Worm (Caenorhabditis elegans) whole organism, L1 larva: Measurements from ENCODE around the gene C06E1.11.

ENCODE experiments used
- jun-1 ChIP-seq: fragments of 150-350 bp; optimal IDR thresholded peaks from 2 replicates; lab custom pipeline; 2014; ENCODE audit warnings: missing biosample characterization, missing genetic modification reagents, missing genetic modification characterization
- lin-13 ChIP-seq: fragments of 150-350 bp; optimal IDR thresholded peaks from 2 replicates; lab custom pipeline; 2014; ENCODE audit warnings: missing biosample characterization, missing genetic modification reagents, missing genetic modification characterization
- mep-1 ChIP-seq: fragments of 150-350 bp; optimal IDR thresholded peaks from 2 replicates; lab custom pipeline; 2014; ENCODE audit warnings: missing biosample characterization, missing genetic modification characterization
- nhr-11 ChIP-seq: fragments of 150-350 bp; optimal IDR thresholded peaks from 2 replicates; lab custom pipeline; 2014; ENCODE audit warnings: missing biosample characterization, missing genetic modification characterization
- nhr-85 ChIP-seq: sonication (generic microtip); peaks from one replicate; lab custom pipeline; 2016; ENCODE audit warnings: missing genetic modification characterization, inconsistent platforms, missing compliant biosample characterization
- pag-3 ChIP-seq: sonication (generic microtip); optimal IDR thresholded peaks from 2 replicates; lab custom pipeline; 2017; ENCODE audit warnings: missing genetic modification characterization, mild to moderate bottlenecking, missing compliant biosample characterization, antibody characterized with exemption, borderline replicate concordance; ENCODE audit not compliant: insufficient read depth
- ztf-11 ChIP-seq, 2 experiments: sonication (generic microtip); optimal IDR thresholded peaks; 2 replicates each; lab custom pipeline; 2016 to 2017; ENCODE audit warnings: missing genetic modification characterization in 2 of 2, missing biosample characterization in 1 of 2, missing compliant biosample characterization in 1 of 2

DNA sequence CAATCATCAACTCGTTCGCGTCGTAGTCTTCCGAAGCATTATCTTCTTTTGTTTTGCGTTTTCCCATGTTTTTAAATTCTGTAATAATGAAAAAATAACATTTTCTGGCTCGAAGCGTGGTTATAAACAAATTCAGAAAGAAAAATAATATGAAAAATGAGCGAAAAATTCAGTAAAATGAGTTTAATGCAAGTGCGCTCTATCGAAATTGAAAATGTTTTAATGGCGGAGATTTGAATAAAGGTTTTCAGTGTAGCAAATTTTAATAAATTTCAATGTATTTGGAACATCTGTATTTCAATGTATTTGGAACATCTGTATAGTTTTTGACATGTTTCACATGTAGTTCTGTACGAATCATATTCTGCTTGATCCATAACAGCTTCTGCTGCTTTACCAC is 2.0 kb downstream of the C06E1.11 start, which contains the start of gene rha-2:
- no peak for TF ChIP-seq mep-1 (tag; lab: Kevin White, UChicago)
- no peak for TF ChIP-seq jun-1 (tag; lab: Kevin White, UChicago)
- TF ChIP-seq nhr-85 (tag; lab: Kevin White, UChicago), result no peak
- TF ChIP-seq nhr-11 (tag; lab: Kevin White, UChicago), result no peak
- no peak for TF ChIP-seq lin-13 (GFP tag; lab: Kevin White, UChicago)
- no peak for TF ChIP-seq pag-3
- no peak for TF ChIP-seq ztf-11 (tag; optimal IDR thresholded peaks at IDR 0.05; lab: Kevin White, UChicago)
